Worm (Caenorhabditis elegans): Measurements from ENCODE around the gene T25F10.4.

The T25F10.4 gene

ce11 chrV:6710462-6710861 lies 51.8 kb downstream of the T25F10.4 start, which contains the start of gene sna-1 (continued):
- no peak for TF ChIP-seq nhr-11 (tag; optimal IDR thresholded peaks at IDR 0.05)
- no peak for TF ChIP-seq hlh-4 (tag; optimal IDR thresholded peaks at IDR 0.05)
- no peak for TF ChIP-seq nhr-90 (tag; optimal IDR thresholded peaks at IDR 0.05; ENCODE audit: poor library complexity)
- TF ChIP-seq hlh-17 (GFP tag; optimal IDR thresholded peaks at IDR 0.05; ENCODE audit: borderline replicate concordance): no peak
- no peak for TF ChIP-seq C16A3.4 (tag; optimal IDR thresholded peaks at IDR 0.05)
- no peak for TF ChIP-seq sup-37 (GFP tag; optimal IDR thresholded peaks at IDR 0.05)
- peak in 1 of 3 experiments; percentile 24 for TF ChIP-seq dpl-1 (GFP tag; optimal IDR thresholded peaks at IDR 0.05)
- no peak for TF ChIP-seq ceh-63 (GFP tag; optimal IDR thresholded peaks at IDR 0.05)
- TF ChIP-seq mab-9 (GFP tag; IDR thresholded peaks at IDR 0.05): no peak
- no peak for TF ChIP-seq fkh-10 (GFP tag; optimal IDR thresholded peaks at IDR 0.05)
- no peak for TF ChIP-seq mef-2 (tag; optimal IDR thresholded peaks at IDR 0.05)
- TF ChIP-seq nhr-19 (GFP tag; conservative IDR thresholded peaks at IDR 0.05): no peak
- TF ChIP-seq rnt-1 (tag; optimal IDR thresholded peaks at IDR 0.05): no peak
- TF ChIP-seq C04F5.9 (tag; optimal IDR thresholded peaks at IDR 0.05): no peak
- peak in 1 of 2 experiments; percentile 44 for TF ChIP-seq lsy-2 (tag; optimal IDR thresholded peaks at IDR 0.05)
- no peak for TF ChIP-seq lir-3 (tag; optimal IDR thresholded peaks at IDR 0.05; ENCODE audit: poor library complexity)
- no peak for TF ChIP-seq zag-1 (tag; optimal IDR thresholded peaks at IDR 0.05)
- TF ChIP-seq tlp-1 (tag; optimal IDR thresholded peaks at IDR 0.05): no peak
- TF ChIP-seq mep-1 (tag; optimal IDR thresholded peaks at IDR 0.05): no peak
- no peak for TF ChIP-seq ztf-4 (tag; optimal IDR thresholded peaks at IDR 0.05)
- TF ChIP-seq nhr-12 (tag; optimal IDR thresholded peaks at IDR 0.05): no peak
- no peak for TF ChIP-seq swsn-7 (tag; optimal IDR thresholded peaks at IDR 0.05)
- TF ChIP-seq zip-4 (GFP tag; optimal IDR thresholded peaks at IDR 0.05): no peak
- no peak for TF ChIP-seq pax-3 (tag; optimal IDR thresholded peaks at IDR 0.05)

All from whole organism, L1 larva.